Fruit fly (Drosophila melanogaster) whole organism, adult: ENCODE measurements around the gene ckd.

Source experiments
- CG11617 ChIP-seq: fragments of 200-800 bp; sonication (Bioruptor generic); optimal IDR thresholded peaks from 2 replicates; lab custom pipeline; 2017; ENCODE audit warnings: mild to moderate bottlenecking, missing biosample characterization, missing genetic modification reagents, missing genetic modification characterization
- CG12768 ChIP-seq: fragments of 200-800 bp; sonication (Bioruptor generic); optimal IDR thresholded peaks from 2 replicates; lab custom pipeline; 2017; ENCODE audit warnings: missing biosample characterization, missing genetic modification characterization, mild to moderate bottlenecking, moderate library complexity, missing genetic modification reagents
- CG14711 ChIP-seq: fragments of 200-800 bp; sonication (Bioruptor generic); optimal IDR thresholded peaks from 2 replicates; lab custom pipeline; 2018; ENCODE audit warnings: missing biosample characterization, mild to moderate bottlenecking, missing genetic modification characterization, moderate library complexity
- CG1620 ChIP-seq: fragments of 200-800 bp; sonication (Bioruptor generic); optimal IDR thresholded peaks from 2 replicates; lab custom pipeline; 2016; ENCODE audit warnings: missing biosample characterization, missing genetic modification characterization
- CG33017 ChIP-seq: fragments of 200-800 bp; sonication (Bioruptor generic); optimal IDR thresholded peaks from 2 replicates; lab custom pipeline; 2018; ENCODE audit warnings: missing biosample characterization, mild to moderate bottlenecking, missing genetic modification characterization, moderate library complexity
- CG5204 ChIP-seq: fragments of 200-800 bp; sonication (Bioruptor generic); optimal IDR thresholded peaks from 2 replicates; lab custom pipeline; 2016; ENCODE audit warnings: missing biosample characterization, missing genetic modification characterization
- CG7045 ChIP-seq: fragments of 200-800 bp; sonication (Bioruptor generic); optimal IDR thresholded peaks from 2 replicates; lab custom pipeline; 2017; ENCODE audit warnings: missing biosample characterization, mild to moderate bottlenecking, missing genetic modification characterization
- CG7101 ChIP-seq: fragments of 200-800 bp; sonication (Bioruptor generic); optimal IDR thresholded peaks from 2 replicates; lab custom pipeline; 2018; ENCODE audit warnings: missing biosample characterization, mild to moderate bottlenecking, missing genetic modification characterization, moderate library complexity
- Clk ChIP-seq: fragments of 200-800 bp; sonication (Bioruptor generic); optimal IDR thresholded peaks from 2 replicates; lab custom pipeline; 2017; ENCODE audit warnings: missing biosample characterization, missing genetic modification characterization
- Crg-1 ChIP-seq: fragments of 200-800 bp; sonication (Bioruptor generic); optimal IDR thresholded peaks from 2 replicates; lab custom pipeline; 2016; ENCODE audit warnings: missing biosample characterization, missing genetic modification characterization
- Hr96 ChIP-seq: fragments of 200-800 bp; sonication (Bioruptor generic); optimal IDR thresholded peaks from 2 replicates; lab custom pipeline; 2016; ENCODE audit warnings: missing biosample characterization, missing genetic modification characterization
- Mnt ChIP-seq: fragments of 200-800 bp; sonication (Bioruptor generic); optimal IDR thresholded peaks from 2 replicates; lab custom pipeline; 2016; ENCODE audit warnings: missing biosample characterization, mild to moderate bottlenecking, missing genetic modification characterization
- bab1 ChIP-seq: fragments of 200-800 bp; sonication (Bioruptor generic); optimal IDR thresholded peaks from 3 replicates; lab custom pipeline; 2019; ENCODE audit warnings: missing biosample characterization, mild to moderate bottlenecking, missing genetic modification characterization, moderate library complexity
- cic ChIP-seq: fragments of 200-800 bp; sonication (Bioruptor generic); optimal IDR thresholded peaks from 2 replicates; lab custom pipeline; 2017; ENCODE audit warnings: missing biosample characterization, mild to moderate bottlenecking, missing genetic modification characterization, moderate library complexity
- cnc ChIP-seq, 2 experiments: fragments of >200 bp; optimal IDR thresholded peaks; 2 replicates each; lab custom pipeline; 2017
- kay ChIP-seq: fragments of 200-800 bp; sonication (Bioruptor generic); peaks from one replicate; lab custom pipeline; 2016; ENCODE audit warnings: missing biosample characterization, missing genetic modification characterization, borderline replicate concordance
- ovo ChIP-seq: fragments of 200-800 bp; sonication (Bioruptor generic); optimal IDR thresholded peaks from 2 replicates; lab custom pipeline; 2016; ENCODE audit warnings: missing biosample characterization, missing genetic modification characterization
- pad ChIP-seq: fragments of 200-800 bp; sonication (Bioruptor generic); optimal IDR thresholded peaks from 3 replicates; lab custom pipeline; 2017; ENCODE audit warnings: missing biosample characterization, missing genetic modification characterization, mild to moderate bottlenecking, moderate library complexity, missing genetic modification reagents
- tj ChIP-seq: fragments of 200-800 bp; sonication (Bioruptor generic); optimal IDR thresholded peaks from 3 replicates; lab custom pipeline; 2017; ENCODE audit warnings: missing biosample characterization, mild to moderate bottlenecking, missing genetic modification characterization, moderate library complexity
- toe ChIP-seq: fragments of 200-800 bp; sonication (Bioruptor generic); optimal IDR thresholded peaks from 2 replicates; lab custom pipeline; 2016; ENCODE audit warnings: missing biosample characterization, missing genetic modification characterization

The ckd gene

DNA sequence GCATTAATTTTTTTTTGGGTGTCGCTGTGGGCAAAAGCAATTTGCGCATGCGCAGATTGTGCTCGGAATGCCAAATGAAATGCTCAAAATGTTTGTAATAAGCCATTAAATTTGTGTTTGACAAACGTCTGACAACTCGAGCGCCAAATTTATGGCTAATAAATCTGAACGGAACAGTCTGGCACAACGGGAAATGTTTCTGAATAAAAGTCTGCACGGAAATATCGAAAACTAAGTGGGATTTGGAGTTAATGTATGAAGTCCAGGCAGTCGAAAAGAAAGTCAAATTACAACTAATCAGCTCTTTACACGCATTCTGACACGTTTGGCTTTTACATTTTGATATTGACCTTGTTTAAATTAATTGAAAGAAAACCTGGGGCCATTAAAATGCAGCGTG lies 33.5 kb downstream of the ckd start, which contains the start of gene CG12009:
CG12009 (plus strand) TSS at position 301 of the 400 bp plus-strand sequence.
- TF ChIP-seq toe (GFP tag; lab: Kevin White, UChicago) (no peak), cic (GFP tag; lab: Kevin White, UChicago) (no peak), tj (GFP tag; lab: Kevin White, UChicago) (no peak), CG14711 (no peak), Hr96 (GFP tag; lab: Kevin White, UChicago) (no peak), Crg-1 (GFP tag; lab: Kevin White, UChicago) (no peak), CG7045 (GFP tag; lab: Kevin White, UChicago) (no peak), bab1 (GFP tag; lab: Kevin White, UChicago) (no peak), kay (GFP tag; lab: Kevin White, UChicago) (no peak), CG5204 (GFP tag; lab: Kevin White, UChicago) (no peak), ovo (GFP tag; lab: Kevin White, UChicago) (no peak), CG12768 (no peak)

DNA sequence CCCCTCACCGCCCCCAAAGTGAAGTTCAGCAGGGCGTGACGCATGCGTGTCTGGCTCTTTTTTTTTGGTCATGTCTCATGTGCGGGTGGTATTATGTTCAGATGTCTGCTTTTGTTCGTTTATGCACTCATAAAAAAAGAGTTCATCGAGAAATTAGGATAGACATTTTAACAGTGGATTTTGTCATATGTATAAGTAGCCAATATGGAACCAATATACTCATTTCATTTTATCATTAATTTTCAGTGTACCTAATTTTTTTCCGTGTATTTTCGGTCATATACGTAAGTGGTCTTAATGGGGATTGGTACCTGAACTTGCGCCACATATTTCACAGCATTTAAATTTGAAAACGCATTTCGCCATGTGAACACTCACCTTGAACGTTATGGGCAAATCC lies 42.7 kb downstream of the ckd start:
- TF ChIP-seq toe (GFP tag; lab: Kevin White, UChicago) (no peak), CG7045 (GFP tag; lab: Kevin White, UChicago) (no peak), CG1620 (GFP tag; lab: Kevin White, UChicago) (no peak), ovo (GFP tag; lab: Kevin White, UChicago) (no peak), CG5204 (GFP tag; lab: Kevin White, UChicago) (no peak), CG14711 (no peak), kay (GFP tag; lab: Kevin White, UChicago) (no peak), Hr96 (GFP tag; lab: Kevin White, UChicago) (no peak)

DNA sequence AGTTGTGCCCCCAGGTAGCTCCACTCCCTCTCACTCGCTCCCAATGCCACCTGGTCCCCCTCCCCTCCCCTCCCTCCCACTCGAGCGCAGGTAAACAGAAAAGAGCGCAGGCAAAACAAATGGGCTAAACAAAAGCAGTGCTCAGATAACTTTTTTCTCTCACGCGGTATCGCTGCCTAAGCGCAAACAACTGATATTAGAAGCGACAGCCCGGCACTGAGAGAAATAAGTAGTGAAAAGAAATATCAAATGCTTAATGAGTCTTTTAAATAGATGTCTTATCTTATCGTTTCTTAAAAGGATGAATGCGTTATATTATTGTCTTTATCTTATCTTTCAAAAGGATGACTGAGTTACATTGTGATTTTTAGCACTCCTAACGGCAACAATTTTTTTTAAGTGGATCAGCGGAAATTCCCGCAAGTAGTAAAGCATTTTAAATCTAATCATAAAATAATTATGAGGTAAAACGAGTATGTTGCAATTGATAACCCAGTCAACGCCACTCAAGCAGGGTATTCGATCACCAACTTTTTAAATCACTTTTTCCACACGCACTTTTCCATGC lies 43.6 kb downstream of the ckd start:
- peak; percentile 12 for TF ChIP-seq Crg-1 (GFP tag; lab: Kevin White, UChicago)
- peak; percentile 22 for TF ChIP-seq Mnt
- peak; percentile 71 for TF ChIP-seq CG5204 (GFP tag; lab: Kevin White, UChicago)
- TF ChIP-seq CG7101 (tag; lab: Kevin White, UChicago): peak; percentile 72
- TF ChIP-seq pad (GFP tag; lab: Kevin White, UChicago): peak; percentile 7
- TF ChIP-seq cnc (optimal IDR thresholded peaks at IDR 0.05; lab: Kevin White, UChicago): no peak
- peak; percentile 80 for TF ChIP-seq CG33017
- TF ChIP-seq CG7045 (GFP tag; lab: Kevin White, UChicago): peak; percentile 82
- peak; percentile 59 for TF ChIP-seq cic (GFP tag; lab: Kevin White, UChicago)
- TF ChIP-seq ovo (GFP tag; lab: Kevin White, UChicago): no peak
- TF ChIP-seq CG14711: peak; percentile 69
- peak; percentile 23 for TF ChIP-seq Clk (GFP tag; lab: Kevin White, UChicago)
- TF ChIP-seq toe (GFP tag; lab: Kevin White, UChicago): peak; percentile 57
- peak; percentile 78 for TF ChIP-seq CG11617 (GFP tag; lab: Kevin White, UChicago)
- no peak for TF ChIP-seq CG1620 (GFP tag; lab: Kevin White, UChicago)
- peak; percentile 49 for TF ChIP-seq CG12768
- TF ChIP-seq kay (GFP tag; lab: Kevin White, UChicago): peak; percentile 78
- TF ChIP-seq Hr96 (GFP tag; lab: Kevin White, UChicago): peak; percentile 69
- peak; percentile 0 for TF ChIP-seq bab1 (GFP tag; lab: Kevin White, UChicago)
- TF ChIP-seq tj (GFP tag; lab: Kevin White, UChicago): peak; percentile 56

DNA sequence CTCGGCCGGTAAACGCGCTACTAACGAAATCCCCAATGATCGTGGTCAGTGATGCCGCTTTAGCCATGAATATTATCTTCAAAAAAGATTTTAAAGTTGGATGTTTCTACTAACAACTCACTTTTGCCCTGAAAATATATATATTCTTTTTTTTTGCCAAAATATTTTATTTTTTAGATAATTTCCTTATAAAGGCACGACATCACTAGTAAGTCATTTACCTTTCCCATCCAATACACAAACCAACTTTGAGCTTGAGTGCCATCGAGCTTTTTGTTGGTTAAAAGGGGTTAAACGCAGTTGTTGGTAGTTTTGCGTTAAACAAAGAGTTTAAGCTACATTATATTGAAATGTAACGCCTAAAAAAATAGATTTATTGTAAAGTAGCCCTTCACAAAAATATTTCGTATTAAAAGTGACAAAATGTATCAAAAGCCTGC lies 45.4 kb downstream of the ckd start, which contains the start of gene CG14968:
CG14968 (minus strand) TSS at position 26 of the 440 bp plus-strand sequence.
- TF ChIP-seq pad (GFP tag; lab: Kevin White, UChicago) (peak; percentile 70), CG14711 (peak; percentile 93), CG5204 (GFP tag; lab: Kevin White, UChicago) (peak; percentile 85), ovo (GFP tag; lab: Kevin White, UChicago) (peak; percentile 65), CG12768 (peak; percentile 92), Crg-1 (GFP tag; lab: Kevin White, UChicago) (peak; percentile 85), CG7045 (GFP tag; lab: Kevin White, UChicago) (peak; percentile 90), cnc (optimal IDR thresholded peaks at IDR 0.05; lab: Kevin White, UChicago) (no peak), Mnt (peak; percentile 62), tj (GFP tag; lab: Kevin White, UChicago) (peak; percentile 56), Clk (GFP tag; lab: Kevin White, UChicago) (peak; percentile 86), Hr96 (GFP tag; lab: Kevin White, UChicago) (peak; percentile 80), bab1 (GFP tag; lab: Kevin White, UChicago) (peak; percentile 96), CG11617 (GFP tag; lab: Kevin White, UChicago) (peak; percentile 89), cic (GFP tag; lab: Kevin White, UChicago) (peak; percentile 40), kay (GFP tag; lab: Kevin White, UChicago) (peak; percentile 94), CG7101 (tag; lab: Kevin White, UChicago) (peak; percentile 94), CG33017 (peak; percentile 93), toe (GFP tag; lab: Kevin White, UChicago) (peak; percentile 81), CG1620 (GFP tag; lab: Kevin White, UChicago) (peak; percentile 80)

DNA sequence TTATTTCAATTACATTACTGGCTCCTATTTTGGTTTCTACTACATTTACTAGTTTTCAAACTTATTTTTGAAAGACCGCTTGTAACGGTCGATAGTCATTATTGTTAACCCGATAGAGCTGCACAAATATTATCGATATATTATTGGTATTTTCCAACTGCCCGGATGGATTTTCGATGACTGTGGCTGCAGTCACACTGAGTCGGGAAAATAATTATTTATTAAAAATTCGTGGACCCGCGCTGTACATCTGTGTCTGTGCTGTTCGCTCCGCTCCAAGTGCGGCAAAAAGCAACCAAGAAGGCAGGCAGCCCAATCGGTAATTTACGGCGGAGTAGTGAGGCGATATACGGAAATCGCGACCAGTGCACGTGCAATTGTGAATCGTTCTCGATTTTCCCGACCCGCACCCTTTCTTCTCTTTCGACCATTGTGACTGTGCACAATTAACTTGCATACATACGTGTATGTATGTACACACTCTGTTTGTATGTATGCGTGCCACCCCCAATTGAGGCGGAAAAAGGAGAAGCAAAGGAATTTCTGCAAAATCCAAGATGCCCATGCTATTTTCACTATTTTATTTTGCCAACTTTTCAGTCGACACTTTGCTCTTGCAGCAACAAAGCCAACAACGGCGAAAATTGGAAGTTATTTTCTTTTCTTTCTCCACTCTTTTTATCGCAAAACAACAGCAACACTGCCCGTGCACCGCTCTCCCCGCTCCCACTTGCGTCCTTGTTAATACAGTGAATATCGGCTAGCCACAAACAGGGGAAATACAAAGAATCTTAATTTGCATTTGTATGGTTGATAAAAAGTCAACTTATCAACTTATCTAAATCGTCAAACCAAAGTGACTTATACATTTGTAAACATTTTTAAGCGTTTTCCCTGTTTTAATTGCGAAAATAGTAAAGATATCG lies 46.1 kb downstream of the ckd start, which contains the start of gene ZnT63C:
ZnT63C (plus strand) TSS at position 175 of the 926 bp plus-strand sequence.
- TF ChIP-seq cic (GFP tag; lab: Kevin White, UChicago) (peak; percentile 50), CG7101 (tag; lab: Kevin White, UChicago) (no peak), CG14711 (peak; percentile 41), Mnt (peak; percentile 88), CG1620 (GFP tag; lab: Kevin White, UChicago) (no peak), Hr96 (GFP tag; lab: Kevin White, UChicago) (no peak), CG7045 (GFP tag; lab: Kevin White, UChicago) (peak; percentile 12), CG33017 (no peak), Clk (GFP tag; lab: Kevin White, UChicago) (no peak), CG12768 (no peak), toe (GFP tag; lab: Kevin White, UChicago) (no peak), CG5204 (GFP tag; lab: Kevin White, UChicago) (no peak), pad (GFP tag; lab: Kevin White, UChicago) (peak; percentile 65), Crg-1 (GFP tag; lab: Kevin White, UChicago) (no peak), kay (GFP tag; lab: Kevin White, UChicago) (peak; percentile 64), cnc (optimal IDR thresholded peaks at IDR 0.05; lab: Kevin White, UChicago) (peak; percentile 56 to 86), bab1 (GFP tag; lab: Kevin White, UChicago) (no peak), tj (GFP tag; lab: Kevin White, UChicago) (peak; percentile 3)
